Worm (Caenorhabditis elegans): ENCODE results near the gene B0432.1.

ce11 chrII:323048-323776 is 26.0 kb downstream of the B0432.1 start, which contains the start of gene K01A2.10:
- TF ChIP-seq hmbx-1 (tag; optimal IDR thresholded peaks at IDR 0.05) (no peak), pes-1 (GFP tag; IDR thresholded peaks at IDR 0.05) (no peak), ama-1 (optimal IDR thresholded peaks at IDR 0.05) (no peak), hnd-1 (tag; optimal IDR thresholded peaks at IDR 0.05) (no peak), ets-7 (tag; optimal IDR thresholded peaks at IDR 0.05) (no peak), aly-1 (tag; optimal IDR thresholded peaks at IDR 0.05) (no peak), F13C5.2 (tag; optimal IDR thresholded peaks at IDR 0.05) (no peak), tra-4 (tag; optimal IDR thresholded peaks at IDR 0.05) (no peak)

Data from whole organism, early embryonic.